Fruit fly (Drosophila melanogaster): Measurements from ENCODE around the gene PTPMT1.

PTPMT1 gene

DNA sequence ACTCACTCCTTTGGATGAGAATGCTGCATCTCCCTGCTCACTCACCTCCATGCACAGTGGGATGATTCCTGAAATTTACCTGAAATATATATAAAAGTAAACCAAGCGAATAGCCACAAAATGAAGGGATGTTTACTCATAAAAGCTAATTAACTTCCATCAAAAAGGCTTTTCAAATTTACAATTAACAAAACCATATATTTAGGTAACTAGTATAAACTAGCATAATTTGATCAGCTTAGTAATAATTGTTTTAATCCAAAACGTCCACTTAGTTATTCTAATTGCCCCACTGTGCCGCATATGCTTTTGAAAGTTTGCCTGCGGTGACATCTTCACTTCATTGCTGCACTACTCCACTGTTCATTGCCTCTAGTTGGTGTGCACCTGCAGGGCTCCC lies 25.8 kb downstream of the PTPMT1 start (continued):
- TF ChIP-seq maf-S (GFP tag; optimal IDR thresholded peaks at IDR 0.05), result no peak
- no peak for TF ChIP-seq CkIIα-i1 (GFP tag; IDR thresholded peaks at IDR 0.05)
- TF ChIP-seq CG17829 (tag; optimal IDR thresholded peaks at IDR 0.05), result peak; percentile 87
- TF ChIP-seq MTF-1 (GFP tag; optimal IDR thresholded peaks at IDR 0.05; ENCODE audit: borderline replicate concordance), result peak; percentile 17
- TF ChIP-seq CG1529 (GFP tag; optimal IDR thresholded peaks at IDR 0.05), result peak; percentile 83
- no peak for TF ChIP-seq HLHmδ (GFP tag; optimal IDR thresholded peaks at IDR 0.05)
- 0 out of 3 replicates have a peak, but pooled peaks have one; percentile 20 for TF ChIP-seq knrl (GFP tag; IDR thresholded peaks at IDR 0.05; ENCODE audit: partially characterized antibody)
- TF ChIP-seq gcm2 (GFP tag; optimal IDR thresholded peaks at IDR 0.05), result peak; percentile 55
- TF ChIP-seq zfh1 (GFP tag; IDR thresholded peaks at IDR 0.05), result peak; percentile 82
- peak; percentile 87 to 92 for TF ChIP-seq bsh (GFP tag; optimal IDR thresholded peaks at IDR 0.05)
- no peak for TF ChIP-seq nerfin-2 (GFP tag; IDR thresholded peaks at IDR 0.05; ENCODE audit: partially characterized antibody)
- TF ChIP-seq CG13775 (GFP tag; optimal IDR thresholded peaks at IDR 0.05), result peak; percentile 77
- TF ChIP-seq CG12219 (GFP tag; optimal IDR thresholded peaks at IDR 0.05), result peak; percentile 75
- no peak for TF ChIP-seq CG17912 (GFP tag; optimal IDR thresholded peaks at IDR 0.05)
- TF ChIP-seq CG32772 (GFP tag; IDR thresholded peaks at IDR 0.05), result peak; percentile 65
- TF ChIP-seq CG11398 (GFP tag; optimal IDR thresholded peaks at IDR 0.05), result peak; percentile 39
- peak; percentile 90 for TF ChIP-seq Xrp1 (GFP tag; IDR thresholded peaks at IDR 0.05)
- TF ChIP-seq zfh2 (GFP tag; optimal IDR thresholded peaks at IDR 0.05), result no peak
- TF ChIP-seq HLH3B (GFP tag; IDR thresholded peaks at IDR 0.05), result peak; percentile 66
- peak; percentile 15 for TF ChIP-seq da (GFP tag; optimal IDR thresholded peaks at IDR 0.05)
- TF ChIP-seq Antp (GFP tag; optimal IDR thresholded peaks at IDR 0.05), result peak; percentile 37
- TF ChIP-seq CG14860 (GFP tag; IDR thresholded peaks at IDR 0.05; ENCODE audit: partially characterized antibody), result no peak
- TF ChIP-seq chn (GFP tag; optimal IDR thresholded peaks at IDR 0.05), result peak; percentile 46
- peak; percentile 59 for TF ChIP-seq CG6813 (GFP tag; optimal IDR thresholded peaks at IDR 0.05)
- no peak for TF ChIP-seq CG11560 (tag; IDR thresholded peaks at IDR 0.05)
- TF ChIP-seq CG12236 (GFP tag; optimal IDR thresholded peaks at IDR 0.05), result peak; percentile 34
- TF ChIP-seq Awh (GFP tag; IDR thresholded peaks at IDR 0.05), result peak; percentile 34; the same call in 1 of the 2 replicates
- no peak for TF ChIP-seq D (optimal IDR thresholded peaks at IDR 0.05)
- peak; percentile 88 for TF ChIP-seq D (GFP tag; optimal IDR thresholded peaks at IDR 0.05)
- TF ChIP-seq CG3163 (GFP tag; optimal IDR thresholded peaks at IDR 0.05), result no peak
- peak; percentile 60 for TF ChIP-seq CG17385 (GFP tag; optimal IDR thresholded peaks at IDR 0.05)
- TF ChIP-seq psq (GFP tag; optimal IDR thresholded peaks at IDR 0.05), result no peak
- peak; percentile 73; the same call in 1 of the 3 replicates for TF ChIP-seq so (GFP tag; IDR thresholded peaks at IDR 0.05)
- TF ChIP-seq CG18764 (GFP tag; optimal IDR thresholded peaks at IDR 0.05), result peak; percentile 57
- TF ChIP-seq CG30431 (GFP tag; optimal IDR thresholded peaks at IDR 0.05), result peak; percentile 71
- TF ChIP-seq Hr3 (GFP tag; optimal IDR thresholded peaks at IDR 0.05), result peak; percentile 68
- peak; percentile 61 for TF ChIP-seq CG3407 (GFP tag; optimal IDR thresholded peaks at IDR 0.05)
- TF ChIP-seq dan (GFP tag; IDR thresholded peaks at IDR 0.05), result no peak
- TF ChIP-seq chm (GFP tag; IDR thresholded peaks at IDR 0.05), result peak; percentile 71; the same call in 1 of the 2 replicates
- peak; percentile 24 for TF ChIP-seq CG12942 (GFP tag; optimal IDR thresholded peaks at IDR 0.05)
- no peak for TF ChIP-seq CG34376 (GFP tag; optimal IDR thresholded peaks at IDR 0.05)
- peak; percentile 85 for TF ChIP-seq CG31441 (GFP tag; IDR thresholded peaks at IDR 0.05)
- TF ChIP-seq CG5953 (GFP tag; IDR thresholded peaks at IDR 0.05), result 0 out of 2 replicates have a peak, but pooled peaks have one; percentile 21
- no peak for TF ChIP-seq crc (GFP tag; optimal IDR thresholded peaks at IDR 0.05)
- peak; percentile 16 for TF ChIP-seq Dek (tag; optimal IDR thresholded peaks at IDR 0.05)
- TF ChIP-seq Scr (GFP tag; IDR thresholded peaks at IDR 0.05; ENCODE audit: partially characterized antibody), result no peak
- no peak for TF ChIP-seq unc-4 (GFP tag; IDR thresholded peaks at IDR 0.05; ENCODE audit: partially characterized antibody)
- no peak for TF ChIP-seq Hand (GFP tag; optimal IDR thresholded peaks at IDR 0.05)
- peak; percentile 83 for TF ChIP-seq CG7839 (tag; optimal IDR thresholded peaks at IDR 0.05)
- TF ChIP-seq Deaf1 (tag; optimal IDR thresholded peaks at IDR 0.05), result peak; percentile 46
- TF ChIP-seq B-H1 (GFP tag; IDR thresholded peaks at IDR 0.05), result peak; percentile 66
